Worm (Caenorhabditis elegans): Measurements from ENCODE around the gene Y41E3.22.

Gene Y41E3.22

ce11 chrIV:14959375-14959774, 8.9 kb downstream of the Y41E3.22 start:
- no peak for TF ChIP-seq dao-5 (tag; optimal IDR thresholded peaks at IDR 0.05)
- peak; percentile 87 for TF ChIP-seq W03F9.2 (tag; optimal IDR thresholded peaks at IDR 0.05)

- TF ChIP-seq him-1 (tag; optimal IDR thresholded peaks at IDR 0.05): no peak
- TF ChIP-seq W03F9.2 (tag; optimal IDR thresholded peaks at IDR 0.05): no peak
- TF ChIP-seq dao-5 (tag; optimal IDR thresholded peaks at IDR 0.05): no peak
These were observed 9.6 kb downstream of the Y41E3.22 start for ce11 chrIV:14960061-14960460.

ce11 chrIV:14978204-14978603, 27.7 kb downstream of the Y41E3.22 start:
- TF ChIP-seq dao-5 (tag; optimal IDR thresholded peaks at IDR 0.05): no peak

- no peak for TF ChIP-seq him-1 (tag; optimal IDR thresholded peaks at IDR 0.05)
- no peak for TF ChIP-seq W03F9.2 (tag; optimal IDR thresholded peaks at IDR 0.05)
- no peak for TF ChIP-seq dao-5 (tag; optimal IDR thresholded peaks at IDR 0.05)
These were observed 30.8 kb downstream of the Y41E3.22 start, which contains the start of gene atln-2 for ce11 chrIV:14981311-14981710. Gene atln-2, plus strand, starts transcription at chrIV:14981611.

ce11 chrIV:14985019-14985418, 34.5 kb downstream of the Y41E3.22 start:
- TF ChIP-seq dao-5 (tag; optimal IDR thresholded peaks at IDR 0.05) (no peak), him-1 (tag; optimal IDR thresholded peaks at IDR 0.05) (no peak), W03F9.2 (tag; optimal IDR thresholded peaks at IDR 0.05) (no peak)

- no peak for TF ChIP-seq W03F9.2 (tag; optimal IDR thresholded peaks at IDR 0.05)
- TF ChIP-seq dao-5 (tag; optimal IDR thresholded peaks at IDR 0.05): no peak
- TF ChIP-seq him-1 (tag; optimal IDR thresholded peaks at IDR 0.05): no peak
These were observed 35.3 kb downstream of the Y41E3.22 start for ce11 chrIV:14985859-14986258.

ce11 chrIV:14986684-14987083, 36.2 kb downstream of the Y41E3.22 start, which contains the start of gene dpy-4:
Gene dpy-4, minus strand, starts transcription at chrIV:14986784.
- TF ChIP-seq him-1 (tag; optimal IDR thresholded peaks at IDR 0.05) (no peak), dao-5 (tag; optimal IDR thresholded peaks at IDR 0.05) (no peak), W03F9.2 (tag; optimal IDR thresholded peaks at IDR 0.05) (no peak)
